Worm (Caenorhabditis elegans): Measurements from ENCODE around the gene str-71.

DNA sequence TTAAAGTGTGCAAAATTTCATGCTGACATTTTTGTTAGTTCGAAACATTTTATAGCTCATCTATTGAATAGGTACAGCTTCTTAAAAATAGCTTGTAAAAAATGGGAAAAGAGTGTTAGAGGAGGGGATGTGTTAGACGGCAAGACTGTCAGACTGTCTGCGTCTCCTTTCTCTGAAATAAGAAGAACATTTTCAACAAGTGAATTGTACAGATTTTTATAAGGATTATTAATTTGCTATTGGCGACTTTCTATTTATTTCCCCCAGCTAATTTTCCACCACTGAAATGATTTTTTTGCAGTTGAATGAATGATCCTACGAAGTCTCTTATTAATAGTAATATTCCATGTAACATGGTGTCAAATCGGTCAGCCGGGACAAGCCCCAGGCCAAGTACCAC is 39.4 kb upstream of the str-71 start, which contains the start of gene C06B8.7:
- TF ChIP-seq R02D3.7 (tag; optimal IDR thresholded peaks at IDR 0.05) (no peak), ama-1 (optimal IDR thresholded peaks at IDR 0.05) (no peak), attf-4 (tag; optimal IDR thresholded peaks at IDR 0.05) (no peak), dve-1 (tag; optimal IDR thresholded peaks at IDR 0.05; ENCODE audit: insufficient read depth) (no peak), unc-62 (GFP tag; optimal IDR thresholded peaks at IDR 0.05 in 1 of 2) (no peak), unc-62 (tag; optimal IDR thresholded peaks at IDR 0.05) (no peak), jun-1 (tag; optimal IDR thresholded peaks at IDR 0.05) (no peak), zag-1 (tag; optimal IDR thresholded peaks at IDR 0.05) (no peak), lin-15B (tag; optimal IDR thresholded peaks at IDR 0.05) (no peak), duxl-1 (tag; optimal IDR thresholded peaks at IDR 0.05; ENCODE audit: poor library complexity) (no peak), pha-4 (GFP tag; IDR thresholded peaks at IDR 0.05) (no peak), pha-4 (tag; optimal IDR thresholded peaks at IDR 0.05) (no peak), lir-3 (tag; optimal IDR thresholded peaks at IDR 0.05) (no peak)
